Worm (Caenorhabditis elegans) whole organism, late embryonic: ENCODE measurements around the gene K08D8.9.

ENCODE experiments used
- C08G9.2 ChIP-seq: sonication (generic microtip); optimal IDR thresholded peaks from 2 replicates; lab custom pipeline; 2016; ENCODE audit warnings: mild to moderate bottlenecking, missing genetic modification characterization, moderate library complexity, missing compliant biosample characterization
- C38D4.7 ChIP-seq: fragments of 200-800 bp; sonication (Bioruptor generic); optimal IDR thresholded peaks from 2 replicates; lab custom pipeline; 2018; ENCODE audit warnings: mild to moderate bottlenecking, missing genetic modification characterization, moderate library complexity, missing compliant biosample characterization
- F13H6.1 ChIP-seq: sonication (generic microtip); optimal IDR thresholded peaks from 2 replicates; lab custom pipeline; 2016; ENCODE audit warnings: missing genetic modification characterization, missing compliant biosample characterization
- T23F11.4 ChIP-seq: fragments of 200-800 bp; sonication (Bioruptor generic); optimal IDR thresholded peaks from 2 replicates; lab custom pipeline; 2018; ENCODE audit warnings: mild to moderate bottlenecking, missing genetic modification characterization, missing compliant biosample characterization
- ama-1 ChIP-seq: fragments of 150-350 bp; optimal IDR thresholded peaks from 2 replicates; lab custom pipeline; 2014
- ceh-19 ChIP-seq: fragments of 200-800 bp; sonication (Bioruptor generic); optimal IDR thresholded peaks from 2 replicates; lab custom pipeline; 2018; ENCODE audit warnings: mild to moderate bottlenecking, missing genetic modification characterization, missing compliant biosample characterization
- ceh-2 ChIP-seq: sonication (generic microtip); optimal IDR thresholded peaks from 2 replicates; lab custom pipeline; 2016; ENCODE audit warnings: missing genotype, missing genetic modification characterization, missing compliant biosample characterization
- ceh-24 ChIP-seq: sonication (generic microtip); optimal IDR thresholded peaks from 2 replicates; lab custom pipeline; 2016; ENCODE audit warnings: mild to moderate bottlenecking, missing genetic modification characterization, missing compliant biosample characterization
- ceh-31 ChIP-seq: sonication (generic microtip); optimal IDR thresholded peaks from 2 replicates; lab custom pipeline; 2016; ENCODE audit warnings: missing genetic modification characterization, missing compliant biosample characterization
- ceh-34 ChIP-seq: sonication (generic microtip); optimal IDR thresholded peaks from 2 replicates; lab custom pipeline; 2016; ENCODE audit warnings: mild to moderate bottlenecking, missing genetic modification characterization, missing compliant biosample characterization
- ceh-45 ChIP-seq: fragments of 200-800 bp; sonication (Bioruptor generic); IDR thresholded peaks from 2 replicates; pipeline ENCODE4 v1.3.6; 2022; ENCODE audit warnings: missing genetic modification reagents, missing genetic modification characterization, missing compliant biosample characterization
- ceh-6 ChIP-seq: fragments of 200-800 bp; sonication (Bioruptor generic); optimal IDR thresholded peaks from 2 replicates; lab custom pipeline; 2018; ENCODE audit warnings: mild to moderate bottlenecking, missing genetic modification characterization, missing compliant biosample characterization
- che-1 ChIP-seq: sonication (generic microtip); optimal IDR thresholded peaks from 2 replicates; lab custom pipeline; 2016; ENCODE audit warnings: mild to moderate bottlenecking, missing genetic modification characterization, missing compliant biosample characterization
- dmd-4 ChIP-seq: sonication (generic microtip); optimal IDR thresholded peaks from 2 replicates; lab custom pipeline; 2016; ENCODE audit warnings: borderline replicate concordance, missing genetic modification characterization, missing compliant biosample characterization
- elt-2 ChIP-seq: sonication (generic microtip); optimal IDR thresholded peaks from 2 replicates; lab custom pipeline; 2016; ENCODE audit warnings: missing genetic modification reagents, missing genetic modification characterization, missing compliant biosample characterization
- ets-4 ChIP-seq: sonication (generic microtip); optimal IDR thresholded peaks from 2 replicates; lab custom pipeline; 2016; ENCODE audit warnings: missing genetic modification characterization, missing compliant biosample characterization
- fkh-10 ChIP-seq: fragments of 150-350 bp; optimal IDR thresholded peaks from 2 replicates; lab custom pipeline; 2014; ENCODE audit warnings: missing biosample characterization, missing genetic modification reagents, missing genetic modification characterization
- gmeb-2 ChIP-seq: sonication (generic microtip); optimal IDR thresholded peaks from 2 replicates; lab custom pipeline; 2016; ENCODE audit warnings: missing genetic modification characterization, inconsistent platforms, missing compliant biosample characterization
- hlh-13 ChIP-seq: fragments of 200-800 bp; sonication (Bioruptor generic); optimal IDR thresholded peaks from 2 replicates; lab custom pipeline; 2018; ENCODE audit warnings: mild to moderate bottlenecking, missing genetic modification characterization, missing compliant biosample characterization
- hlh-15 ChIP-seq: sonication (generic microtip); optimal IDR thresholded peaks from 2 replicates; lab custom pipeline; 2016; ENCODE audit warnings: missing genetic modification characterization, missing compliant biosample characterization
- hlh-6 ChIP-seq: sonication (generic microtip); optimal IDR thresholded peaks from 2 replicates; lab custom pipeline; 2016; ENCODE audit warnings: missing genotype, missing genetic modification characterization, missing compliant biosample characterization
- hlh-8 ChIP-seq: sonication (generic microtip); optimal IDR thresholded peaks from 2 replicates; lab custom pipeline; 2016; ENCODE audit warnings: missing genotype, missing genetic modification characterization, missing compliant biosample characterization
- lim-6 ChIP-seq: sonication (generic microtip); optimal IDR thresholded peaks from 2 replicates; lab custom pipeline; 2016; ENCODE audit warnings: missing genetic modification characterization, missing compliant biosample characterization
- lin-11 ChIP-seq: fragments of 200-800 bp; sonication (Bioruptor generic); optimal IDR thresholded peaks from 2 replicates; lab custom pipeline; 2018; ENCODE audit warnings: mild to moderate bottlenecking, missing genetic modification characterization, missing compliant biosample characterization
- mec-3 ChIP-seq: sonication (generic microtip); optimal IDR thresholded peaks from 2 replicates; lab custom pipeline; 2016; ENCODE audit warnings: borderline replicate concordance, missing genetic modification characterization, missing compliant biosample characterization
- nfya-1 ChIP-seq: sonication (generic microtip); optimal IDR thresholded peaks from 2 replicates; lab custom pipeline; 2017; ENCODE audit warnings: missing genetic modification characterization, mild to moderate bottlenecking, missing compliant biosample characterization, antibody characterized with exemption, moderate library complexity
- odd-2 ChIP-seq: sonication (generic microtip); optimal IDR thresholded peaks from 2 replicates; lab custom pipeline; 2017; ENCODE audit warnings: antibody characterized with exemption, mild to moderate bottlenecking, missing genetic modification characterization, missing compliant biosample characterization
- pax-1 ChIP-seq: fragments of 150-350 bp; optimal IDR thresholded peaks from 2 replicates; lab custom pipeline; 2014; ENCODE audit warnings: missing biosample characterization, missing genetic modification characterization
- pha-2 ChIP-seq: sonication (generic microtip); optimal IDR thresholded peaks from 2 replicates; lab custom pipeline; 2017; ENCODE audit warnings: mild to moderate bottlenecking, missing genetic modification characterization, missing compliant biosample characterization
- pqm-1 ChIP-seq: sonication (generic microtip); optimal IDR thresholded peaks from 2 replicates; lab custom pipeline; 2016; ENCODE audit warnings: missing genetic modification characterization, missing compliant biosample characterization
- pros-1 ChIP-seq: fragments of 150-350 bp; optimal IDR thresholded peaks from 2 replicates; lab custom pipeline; 2014; ENCODE audit warnings: missing biosample characterization, missing genetic modification reagents, missing genetic modification characterization
- ref-2 ChIP-seq: sonication (generic microtip); optimal IDR thresholded peaks from 2 replicates; lab custom pipeline; 2016; ENCODE audit warnings: missing genetic modification characterization, missing compliant biosample characterization
- sdc-2 ChIP-seq: sonication (generic microtip); optimal IDR thresholded peaks from 2 replicates; lab custom pipeline; 2016; ENCODE audit warnings: missing genotype, missing genetic modification characterization, missing compliant biosample characterization
- syd-9 ChIP-seq: sonication (generic microtip); optimal IDR thresholded peaks from 2 replicates; lab custom pipeline; 2016; ENCODE audit warnings: mild to moderate bottlenecking, missing genetic modification characterization, moderate library complexity, missing compliant biosample characterization
- tbx-7 ChIP-seq: sonication (generic microtip); optimal IDR thresholded peaks from 2 replicates; lab custom pipeline; 2016; ENCODE audit warnings: missing genotype, missing genetic modification characterization, missing compliant biosample characterization
- unc-86 ChIP-seq: sonication (generic microtip); optimal IDR thresholded peaks from 2 replicates; lab custom pipeline; 2016; ENCODE audit warnings: missing genetic modification characterization, missing compliant biosample characterization

Gene K08D8.9

DNA sequence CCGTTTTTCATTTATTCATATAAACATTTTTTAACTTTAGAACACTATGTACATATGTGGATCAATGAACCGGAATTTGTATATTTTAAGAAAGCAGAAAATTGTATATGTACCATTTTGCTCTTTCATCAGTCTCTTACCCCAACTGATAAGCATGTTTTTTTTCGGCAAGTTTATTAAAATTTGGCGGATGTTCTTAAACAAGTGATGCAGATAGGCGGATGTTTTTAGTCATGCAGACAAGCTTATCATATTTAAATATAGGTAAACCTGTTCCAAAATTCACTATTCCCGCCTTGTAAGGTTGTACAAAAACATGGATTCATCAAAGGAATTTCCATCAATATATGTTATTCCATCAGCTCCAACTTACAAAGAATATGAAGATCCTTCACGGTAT is at the start of gene K08D8.9:
Gene K08D8.9 (plus strand): TSS at position 301 of the 400 bp plus-strand sequence.
- TF ChIP-seq syd-9 (tag; lab: Kevin White, UChicago) (no peak), pax-1 (no peak)

ce11 chrIV:12854372-12855114 is 44.9 kb upstream of the K08D8.9 start:
- peak; percentile 37 for TF ChIP-seq hlh-8 (tag; lab: Kevin White, UChicago)
- TF ChIP-seq nfya-1 (tag; lab: Kevin White, UChicago): peak; percentile 14
- no peak for TF ChIP-seq T23F11.4 (GFP tag; lab: Kevin White, UChicago)
- peak; percentile 38 for TF ChIP-seq elt-2 (tag; lab: Kevin White, UChicago)
- TF ChIP-seq C38D4.7 (GFP tag; lab: Kevin White, UChicago): no peak

- TF ChIP-seq C38D4.7 (GFP tag; lab: Kevin White, UChicago): no peak
- TF ChIP-seq lim-6: no peak
- no peak for TF ChIP-seq lin-11
- TF ChIP-seq mec-3: no peak
- TF ChIP-seq ceh-6: no peak
- TF ChIP-seq ets-4 (tag; lab: Kevin White, UChicago): no peak
- TF ChIP-seq pqm-1 (tag; lab: Kevin White, UChicago): no peak
- TF ChIP-seq ref-2: no peak
- TF ChIP-seq ceh-19 (GFP tag; lab: Kevin White, UChicago): no peak
- TF ChIP-seq che-1 (tag; lab: Kevin White, UChicago): no peak
- no peak for TF ChIP-seq fkh-10
- TF ChIP-seq F13H6.1 (tag; lab: Kevin White, UChicago): no peak
- TF ChIP-seq dmd-4 (tag; lab: Kevin White, UChicago): no peak
- TF ChIP-seq, all 69 proteins: peak for 0
Measured at ce11 chrIV:12855248-12855647, 44.2 kb upstream of the K08D8.9 start, which contains the start of gene nstp-5. Gene nstp-5, plus strand, starts transcription at chrIV:12855548.

DNA sequence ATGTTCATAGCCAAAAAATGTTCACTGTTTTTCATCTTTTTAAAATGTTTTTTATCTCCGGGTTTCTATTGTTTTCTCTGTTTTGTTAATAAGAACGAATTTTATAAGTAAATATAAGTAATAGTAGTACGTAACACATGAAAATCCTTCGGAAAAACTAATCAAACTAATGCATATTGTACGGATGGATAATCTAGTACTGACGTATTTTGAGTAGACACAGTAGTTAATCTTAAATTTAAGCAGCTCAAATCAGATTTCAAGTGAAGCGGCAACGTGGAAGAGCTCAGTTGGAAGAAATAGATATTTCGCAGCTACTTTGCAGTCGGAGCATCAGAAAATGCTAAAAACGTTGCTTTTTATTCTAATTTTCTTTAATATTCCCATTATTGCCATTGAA is 39.7 kb upstream of the K08D8.9 start, which contains the start of gene gcy-18:
Gene gcy-18 (plus strand): TSS at position 301 of the 400 bp plus-strand sequence.
- TF ChIP-seq pha-2: no peak
- TF ChIP-seq ama-1 (lab: Kevin White, UChicago): no peak
- no peak for TF ChIP-seq mec-3
- TF ChIP-seq ceh-34 (tag; lab: Kevin White, UChicago): no peak
- no peak for TF ChIP-seq unc-86
- TF ChIP-seq ceh-24: no peak
- no peak for TF ChIP-seq hlh-6
- TF ChIP-seq ceh-2 (tag; lab: Kevin White, UChicago): no peak
- TF ChIP-seq ceh-6: no peak
- no peak for TF ChIP-seq C08G9.2 (tag; lab: Kevin White, UChicago)
- no peak for TF ChIP-seq hlh-15 (tag; lab: Kevin White, UChicago)
- TF ChIP-seq nfya-1 (tag; lab: Kevin White, UChicago): no peak
- TF ChIP-seq ceh-19 (GFP tag; lab: Kevin White, UChicago): no peak
- TF ChIP-seq gmeb-2 (tag; lab: Kevin White, UChicago): no peak
- no peak for TF ChIP-seq tbx-7
- no peak for TF ChIP-seq pqm-1 (tag; lab: Kevin White, UChicago)
- TF ChIP-seq pros-1 (tag; lab: Kevin White, UChicago): no peak
- no peak for TF ChIP-seq ceh-45 (GFP tag; lab: Robert Waterston, UW)
- TF ChIP-seq odd-2: no peak

- peak; percentile 46 for TF ChIP-seq elt-2 (tag; lab: Kevin White, UChicago)
- TF ChIP-seq sdc-2 (tag; lab: Kevin White, UChicago): no peak
- TF ChIP-seq hlh-13 (GFP tag; lab: Kevin White, UChicago): no peak
- no peak for TF ChIP-seq fkh-10
- no peak for TF ChIP-seq ceh-31 (tag; lab: Kevin White, UChicago)
- TF ChIP-seq, all 69 proteins: peak for 1
Measured at ce11 chrIV:12865884-12866283, 33.6 kb upstream of the K08D8.9 start, which contains the start of gene clec-186. Gene clec-186, plus strand, starts transcription at chrIV:12866109.
